Worm (Caenorhabditis elegans) whole organism, mixed stage, embryonic: ENCODE results near the gene ttc-4.

Experiments
- M03D4.4 ChIP-seq: sonication (generic microtip); optimal IDR thresholded peaks from 2 replicates; lab custom pipeline; 2017; ENCODE audit warnings: mild to moderate bottlenecking, missing genetic modification characterization, missing compliant biosample characterization
- blmp-1 ChIP-seq: fragments of 150-350 bp; optimal IDR thresholded peaks from 2 replicates; lab custom pipeline; 2014; ENCODE audit warnings: missing biosample characterization, missing genetic modification characterization
- ceh-83 ChIP-seq: fragments of 200-800 bp; sonication (Bioruptor generic); optimal IDR thresholded peaks from 2 replicates; lab custom pipeline; 2018; ENCODE audit warnings: mild to moderate bottlenecking, missing genetic modification characterization, missing compliant biosample characterization
- ces-1 ChIP-seq: fragments of 150-350 bp; optimal IDR thresholded peaks from 2 replicates; lab custom pipeline; 2014; ENCODE audit warnings: missing biosample characterization, missing genetic modification reagents, missing genetic modification characterization
- cnd-1 ChIP-seq: fragments of 200-800 bp; sonication (Bioruptor generic); optimal IDR thresholded peaks from 2 replicates; lab custom pipeline; 2018; ENCODE audit warnings: mild to moderate bottlenecking, missing genetic modification characterization, missing compliant biosample characterization
- drap-1 ChIP-seq: fragments of 200-800 bp; sonication (Bioruptor generic); optimal IDR thresholded peaks from 3 replicates; lab custom pipeline; 2018; ENCODE audit warnings: mild to moderate bottlenecking, missing genetic modification characterization, missing compliant biosample characterization
- elt-1 ChIP-seq: sonication (generic microtip); optimal IDR thresholded peaks from 2 replicates; lab custom pipeline; 2017; ENCODE audit warnings: missing genetic modification characterization, mild to moderate bottlenecking, missing compliant biosample characterization, antibody characterized with exemption, moderate library complexity, borderline replicate concordance; ENCODE audit not compliant: insufficient read depth
- elt-3 ChIP-seq: fragments of 150-350 bp; optimal IDR thresholded peaks from 2 replicates; lab custom pipeline; 2014; ENCODE audit warnings: missing biosample characterization, missing genetic modification characterization
- flh-1 ChIP-seq: fragments of 200-800 bp; sonication (Bioruptor generic); optimal IDR thresholded peaks from 2 replicates; lab custom pipeline; 2018; ENCODE audit warnings: mild to moderate bottlenecking, missing genetic modification characterization, moderate library complexity, missing compliant biosample characterization
- ham-2 ChIP-seq: fragments of 200-800 bp; sonication (Bioruptor generic); optimal IDR thresholded peaks from 2 replicates; lab custom pipeline; 2018; ENCODE audit warnings: mild to moderate bottlenecking, missing genetic modification characterization, missing compliant biosample characterization
- hlh-1 ChIP-seq: fragments of 150-350 bp; optimal IDR thresholded peaks from 2 replicates; lab custom pipeline; 2014; ENCODE audit warnings: missing biosample characterization, missing genetic modification reagents, missing genetic modification characterization
- lin-13 ChIP-seq: fragments of 150-350 bp; optimal IDR thresholded peaks from 2 replicates; lab custom pipeline; 2014; ENCODE audit warnings: missing biosample characterization, missing genetic modification characterization
- lin-32 ChIP-seq: fragments of 200-800 bp; sonication (Bioruptor generic); optimal IDR thresholded peaks from 2 replicates; lab custom pipeline; 2018; ENCODE audit warnings: mild to moderate bottlenecking, missing genetic modification characterization, missing compliant biosample characterization
- lsy-2 ChIP-seq: fragments of 150-350 bp; optimal IDR thresholded peaks from 2 replicates; lab custom pipeline; 2014; ENCODE audit warnings: missing biosample characterization, missing genetic modification characterization
- mab-5 ChIP-seq: fragments of 150-350 bp; optimal IDR thresholded peaks from 2 replicates; lab custom pipeline; 2014; ENCODE audit warnings: missing biosample characterization, missing genetic modification characterization
- mls-2 ChIP-seq: sonication (generic microtip); optimal IDR thresholded peaks from 2 replicates; lab custom pipeline; 2016; ENCODE audit warnings: mild to moderate bottlenecking, missing genetic modification characterization, moderate library complexity, missing compliant biosample characterization
- nhr-12 ChIP-seq: fragments of 150-350 bp; optimal IDR thresholded peaks from 2 replicates; lab custom pipeline; 2014; ENCODE audit warnings: missing biosample characterization, missing genetic modification characterization
- nhr-237 ChIP-seq: fragments of 150-350 bp; optimal IDR thresholded peaks from 2 replicates; lab custom pipeline; 2014; ENCODE audit warnings: missing biosample characterization, missing genetic modification characterization
- nhr-28 ChIP-seq: fragments of 150-350 bp; optimal IDR thresholded peaks from 2 replicates; lab custom pipeline; 2014; ENCODE audit warnings: missing biosample characterization, missing genetic modification characterization
- nhr-76 ChIP-seq: sonication (generic microtip); optimal IDR thresholded peaks from 2 replicates; lab custom pipeline; 2017; ENCODE audit warnings: missing biosample characterization, missing genetic modification characterization
- pha-4 ChIP-seq: fragments of 150-350 bp; optimal IDR thresholded peaks from 2 replicates; lab custom pipeline; 2018; ENCODE audit warnings: missing biosample characterization, missing genetic modification reagents, missing genetic modification characterization
- sem-2 ChIP-seq: fragments of 200-800 bp; sonication (Bioruptor generic); optimal IDR thresholded peaks from 2 replicates; lab custom pipeline; 2018; ENCODE audit warnings: mild to moderate bottlenecking, missing genetic modification characterization, missing compliant biosample characterization
- tbx-8 ChIP-seq: fragments of 200-800 bp; sonication (Bioruptor generic); optimal IDR thresholded peaks from 2 replicates; lab custom pipeline; 2018; ENCODE audit warnings: mild to moderate bottlenecking, missing genetic modification characterization, moderate library complexity, missing compliant biosample characterization
- unc-120 ChIP-seq: sonication (generic microtip); optimal IDR thresholded peaks from 2 replicates; lab custom pipeline; 2017; ENCODE audit warnings: missing genetic modification characterization, missing compliant biosample characterization; ENCODE audit not compliant: poor library complexity, severe bottlenecking
- unc-39 ChIP-seq: fragments of 150-350 bp; optimal IDR thresholded peaks from 2 replicates; lab custom pipeline; 2014; ENCODE audit warnings: missing biosample characterization, missing genetic modification characterization
- unc-62 ChIP-seq: fragments of 150-350 bp; optimal IDR thresholded peaks from 2 replicates; lab custom pipeline; 2014; ENCODE audit warnings: missing biosample characterization, missing genetic modification reagents, missing genetic modification characterization
- zip-8 ChIP-seq: fragments of 150-350 bp; optimal IDR thresholded peaks from 2 replicates; lab custom pipeline; 2014; ENCODE audit warnings: missing biosample characterization, missing genetic modification characterization

Gene ttc-4

ce11 chrII:5636826-5637225 is 42.3 kb downstream of the ttc-4 start, which contains the start of gene F59E12.8:
Gene F59E12.8 (minus strand): TSS chrII:5636926.
- TF ChIP-seq ceh-83 (GFP tag; lab: Kevin White, UChicago) (no peak), nhr-76 (tag; lab: Kevin White, UChicago) (no peak)

DNA sequence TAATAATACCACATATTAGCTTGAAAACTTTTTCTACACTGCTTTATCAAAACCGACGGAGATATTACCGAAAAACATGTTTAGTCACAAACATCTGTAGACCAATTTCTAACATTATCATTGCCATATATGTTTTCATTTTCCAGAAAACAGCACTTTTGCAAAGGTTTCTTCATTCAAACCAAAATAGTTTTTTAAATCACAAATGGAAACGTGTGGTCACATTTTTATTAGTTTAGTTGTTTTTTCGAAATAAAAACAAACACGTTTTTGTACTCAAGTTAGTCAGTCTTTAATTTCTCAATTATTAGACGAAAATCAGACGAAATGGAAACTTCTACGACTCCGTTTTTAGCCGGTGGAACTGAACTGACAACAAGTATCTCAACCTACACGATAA is 43.5 kb downstream of the ttc-4 start, which contains the start of gene F59E12.3:
Gene F59E12.3, plus strand, starts transcription at position 301 of the 400 bp plus-strand sequence.
- TF ChIP-seq elt-1 (no peak), mls-2 (tag; lab: Kevin White, UChicago) (no peak), pha-4 (no peak), unc-39 (tag; lab: Kevin White, UChicago) (no peak), flh-1 (GFP tag; lab: Kevin White, UChicago) (no peak), drap-1 (GFP tag; lab: Kevin White, UChicago) (no peak), blmp-1 (tag; lab: Kevin White, UChicago) (no peak), lin-13 (no peak), nhr-237 (tag; lab: Kevin White, UChicago) (no peak), ceh-83 (GFP tag; lab: Kevin White, UChicago) (no peak), unc-62 (GFP tag; lab: Kevin White, UChicago) (no peak), M03D4.4 (tag; lab: Kevin White, UChicago) (no peak), tbx-8 (GFP tag; lab: Kevin White, UChicago) (no peak), nhr-76 (tag; lab: Kevin White, UChicago) (no peak), sem-2 (GFP tag; lab: Kevin White, UChicago) (no peak)

DNA sequence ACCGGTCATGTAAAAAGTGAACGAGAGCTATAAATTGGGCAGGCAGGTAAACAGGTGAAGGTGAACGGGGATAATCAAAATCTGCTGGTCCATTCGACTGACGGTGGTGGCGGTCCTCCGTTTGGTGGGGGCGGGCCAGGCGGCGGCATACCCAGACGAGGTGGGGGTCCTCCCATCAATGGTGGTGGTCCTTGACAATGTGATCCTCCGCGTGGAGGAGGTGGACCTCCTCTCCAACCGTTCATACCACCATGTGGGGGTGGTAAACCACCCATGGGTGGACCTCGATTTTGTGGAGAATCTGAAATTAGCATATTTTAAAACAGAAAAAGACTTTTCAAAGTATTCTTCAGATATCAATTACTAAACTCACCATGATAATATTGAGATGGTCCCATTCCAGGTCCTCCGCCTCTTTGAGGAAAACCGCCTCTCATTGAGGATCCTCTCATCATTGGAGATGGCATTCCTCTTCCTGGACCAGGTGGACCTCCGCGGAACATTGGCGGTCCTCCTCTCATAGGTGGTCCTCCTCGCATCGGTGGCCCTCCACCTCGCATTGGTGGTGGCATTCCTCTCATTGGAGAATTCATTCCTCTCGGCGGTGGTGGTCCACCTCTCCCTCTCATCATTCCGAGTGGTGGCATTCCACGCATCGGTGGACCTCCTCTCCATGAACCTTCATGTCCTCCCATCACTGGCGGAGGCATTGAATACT is 46.0 kb downstream of the ttc-4 start:
- TF ChIP-seq unc-39 (tag; lab: Kevin White, UChicago) (no peak), zip-8 (tag; lab: Kevin White, UChicago) (no peak), nhr-28 (no peak), ceh-83 (GFP tag; lab: Kevin White, UChicago) (no peak), unc-62 (GFP tag; lab: Kevin White, UChicago) (no peak), elt-3 (tag; lab: Kevin White, UChicago) (no peak)

- TF ChIP-seq ces-1 (GFP tag; lab: Kevin White, UChicago) (no peak), nhr-28 (no peak), sem-2 (GFP tag; lab: Kevin White, UChicago) (no peak), mab-5 (tag; lab: Kevin White, UChicago) (no peak), nhr-12 (tag; lab: Kevin White, UChicago) (no peak), ham-2 (GFP tag; lab: Kevin White, UChicago) (no peak), elt-1 (no peak), flh-1 (GFP tag; lab: Kevin White, UChicago) (no peak), unc-39 (tag; lab: Kevin White, UChicago) (no peak), pha-4 (no peak), zip-8 (tag; lab: Kevin White, UChicago) (no peak), M03D4.4 (tag; lab: Kevin White, UChicago) (no peak), lin-13 (no peak), lin-32 (GFP tag; lab: Kevin White, UChicago) (no peak), nhr-237 (tag; lab: Kevin White, UChicago) (no peak), unc-120 (tag; lab: Kevin White, UChicago) (no peak), tbx-8 (GFP tag; lab: Kevin White, UChicago) (no peak), lsy-2 (no peak), cnd-1 (tag; lab: Kevin White, UChicago) (no peak), hlh-1 (tag; lab: Kevin White, UChicago) (no peak)
These were observed 47.6 kb downstream of the ttc-4 start for ce11 chrII:5642110-5642509.
